Fruit fly (Drosophila melanogaster) whole organism, wandering third instar larva: ENCODE data around the gene CG9747.

Source experiments
- Abd-B ChIP-seq: fragments of >200 bp; optimal IDR thresholded peaks from 2 replicates; lab custom pipeline; 2017; ENCODE audit warnings: missing biosample characterization, missing genetic modification characterization
- CG32264 ChIP-seq: fragments of 200-800 bp; sonication (Bioruptor generic); optimal IDR thresholded peaks from 2 replicates; lab custom pipeline; 2016; ENCODE audit warnings: missing biosample characterization, missing genetic modification characterization
- CG9705 ChIP-seq: fragments of 200-800 bp; sonication (Bioruptor generic); optimal IDR thresholded peaks from 2 replicates; lab custom pipeline; 2018; ENCODE audit warnings: missing biosample characterization, mild to moderate bottlenecking, missing genetic modification characterization
- CrebA ChIP-seq: fragments of 200-800 bp; sonication (Bioruptor generic); optimal IDR thresholded peaks from 2 replicates; lab custom pipeline; 2016; ENCODE audit warnings: missing biosample characterization, mild to moderate bottlenecking, missing genetic modification characterization, borderline replicate concordance
- Dfd ChIP-seq: fragments of >200 bp; optimal IDR thresholded peaks from 2 replicates; lab custom pipeline; 2017; ENCODE audit warnings: missing biosample characterization, missing genetic modification characterization
- Dif ChIP-seq: fragments of 200-275, 200-300 bp; sonication (Bioruptor generic); optimal IDR thresholded peaks from 2 replicates; lab custom pipeline; 2018; ENCODE audit warnings: missing biosample characterization, missing genetic modification characterization; ENCODE audit not compliant: partially characterized antibody
- GATAd ChIP-seq: sonication (Bioruptor generic); optimal IDR thresholded peaks from 2 replicates; lab custom pipeline; 2016; ENCODE audit warnings: missing biosample characterization, missing genetic modification characterization
- HLH106 ChIP-seq: fragments of 200-800 bp; optimal IDR thresholded peaks from 3 replicates; lab custom pipeline; 2019; ENCODE audit warnings: missing biosample characterization, mild to moderate bottlenecking, missing genetic modification characterization, moderate library complexity
- Hnf4 ChIP-seq: fragments of 200-800 bp; sonication (Bioruptor generic); optimal IDR thresholded peaks from 2 replicates; lab custom pipeline; 2016; ENCODE audit warnings: missing biosample characterization, mild to moderate bottlenecking, missing genetic modification characterization
- Hr78 ChIP-seq: fragments of >200 bp; optimal IDR thresholded peaks from 2 replicates; lab custom pipeline; 2017; ENCODE audit warnings: missing biosample characterization, missing genetic modification characterization
- Hr83 ChIP-seq: fragments of 200-300 bp; sonication (Bioruptor generic); optimal IDR thresholded peaks from 2 replicates; lab custom pipeline; 2016; ENCODE audit warnings: missing biosample characterization, mild to moderate bottlenecking, missing genetic modification characterization, moderate library complexity; ENCODE audit not compliant: poor library complexity, severe bottlenecking
- Jra ChIP-seq: sonication (Bioruptor generic); optimal IDR thresholded peaks from 2 replicates; lab custom pipeline; 2016; ENCODE audit warnings: missing biosample characterization, missing genetic modification characterization
- Mio ChIP-seq: sonication (Bioruptor generic); optimal IDR thresholded peaks from 2 replicates; lab custom pipeline; 2016; ENCODE audit warnings: missing biosample characterization, missing genetic modification characterization
- Myc ChIP-seq: fragments of >200 bp; optimal IDR thresholded peaks from 2 replicates; lab custom pipeline; 2017
- N ChIP-seq: fragments of >200 bp; optimal IDR thresholded peaks from 2 replicates; lab custom pipeline; 2018; ENCODE audit warnings: missing biosample characterization, missing external identifiers, missing genetic modification characterization
- OdsH ChIP-seq: fragments of 200-800 bp; sonication (Bioruptor generic); optimal IDR thresholded peaks from 2 replicates; lab custom pipeline; 2016; ENCODE audit warnings: missing biosample characterization, mild to moderate bottlenecking, missing genetic modification characterization
- Rel ChIP-seq, 2 experiments: fragments of 200-800 bp; sonication (Bioruptor generic) in 1 of 2; optimal IDR thresholded peaks; 2 replicates in 1 of 2; 3 replicates in 1 of 2; lab custom pipeline; 2016 to 2019; ENCODE audit warnings: mild to moderate bottlenecking in 2 of 2, missing biosample characterization in 2 of 2, missing genetic modification characterization in 2 of 2, moderate library complexity in 1 of 2
- Sp1 ChIP-seq: fragments of 200-800 bp; sonication (Bioruptor generic); optimal IDR thresholded peaks from 3 replicates; lab custom pipeline; 2019; ENCODE audit warnings: missing biosample characterization, mild to moderate bottlenecking, missing genetic modification characterization, moderate library complexity
- Vsx2 ChIP-seq: fragments of 200-300, 225-300 bp; sonication (Bioruptor generic); optimal IDR thresholded peaks from 2 replicates; lab custom pipeline; 2018; ENCODE audit warnings: missing biosample characterization, missing genetic modification characterization; ENCODE audit not compliant: partially characterized antibody
- br ChIP-seq: fragments of 200-800 bp; sonication (Bioruptor generic); optimal IDR thresholded peaks from 2 replicates; lab custom pipeline; 2016; ENCODE audit warnings: missing biosample characterization, missing genetic modification characterization
- brk ChIP-seq: fragments of 200-800 bp; sonication (Bioruptor generic); optimal IDR thresholded peaks from 2 replicates; lab custom pipeline; 2016; ENCODE audit warnings: missing biosample characterization, mild to moderate bottlenecking, missing genetic modification characterization
- dl ChIP-seq, 2 experiments: fragments of 175-275, 200-275 bp in 1 of 2; fragments of 200-275 bp in 1 of 2; sonication (Bioruptor generic); optimal IDR thresholded peaks; lab custom pipeline; 2018; ENCODE audit warnings: mild to moderate bottlenecking in 2 of 2, missing biosample characterization in 2 of 2, missing genetic modification characterization in 2 of 2, moderate library complexity in 2 of 2; ENCODE audit not compliant: partially characterized antibody in 2 of 2, insufficient read depth in 1 of 2
- dmrt93B ChIP-seq: fragments of 200-800 bp; sonication (Bioruptor generic); optimal IDR thresholded peaks from 2 replicates; lab custom pipeline; 2018; ENCODE audit warnings: missing biosample characterization, mild to moderate bottlenecking, missing genetic modification characterization
- dsf ChIP-seq: sonication (Bioruptor generic); optimal IDR thresholded peaks from 2 replicates; lab custom pipeline; 2016; ENCODE audit warnings: missing biosample characterization, missing genetic modification characterization, borderline replicate concordance
- ey ChIP-seq: fragments of 200-800 bp; sonication (Bioruptor generic); optimal IDR thresholded peaks from 2 replicates; lab custom pipeline; 2016; ENCODE audit warnings: missing biosample characterization, missing genetic modification characterization
- foxo ChIP-seq, 2 experiments: fragments of 200-800 bp; sonication (Bioruptor generic); optimal IDR thresholded peaks; 2 replicates in 1 of 2; 3 replicates in 1 of 2; lab custom pipeline; 2016 to 2017; ENCODE audit warnings: missing biosample characterization in 2 of 2, missing genetic modification characterization in 2 of 2
- fru ChIP-seq: fragments of 200-800 bp; sonication (Bioruptor generic); optimal IDR thresholded peaks from 3 replicates; lab custom pipeline; 2016; ENCODE audit warnings: missing biosample characterization, mild to moderate bottlenecking, missing genetic modification characterization
- h ChIP-seq: fragments of 200-800 bp; sonication (Bioruptor generic); optimal IDR thresholded peaks from 3 replicates; lab custom pipeline; 2016; ENCODE audit warnings: missing biosample characterization, mild to moderate bottlenecking, missing genetic modification characterization
- jim ChIP-seq: fragments of 175-275, 200-325 bp; sonication (Bioruptor generic); optimal IDR thresholded peaks from 2 replicates; lab custom pipeline; 2016; ENCODE audit warnings: missing biosample characterization, mild to moderate bottlenecking, missing genetic modification characterization
- lola ChIP-seq: fragments of >200 bp; optimal IDR thresholded peaks from 2 replicates; lab custom pipeline; 2017; ENCODE audit warnings: missing biosample characterization, missing genetic modification characterization
- pan ChIP-seq: fragments of >200 bp; optimal IDR thresholded peaks from 2 replicates; lab custom pipeline; 2017
- psq ChIP-seq: fragments of 200-800 bp; sonication (Bioruptor generic); optimal IDR thresholded peaks from 3 replicates; lab custom pipeline; 2017; ENCODE audit warnings: missing biosample characterization, mild to moderate bottlenecking, missing genetic modification characterization, moderate library complexity
- rgr ChIP-seq: fragments of 200-800 bp; sonication (Bioruptor generic); optimal IDR thresholded peaks from 3 replicates; lab custom pipeline; 2016; ENCODE audit warnings: missing biosample characterization, mild to moderate bottlenecking, missing genetic modification characterization
- sage ChIP-seq: fragments of 200-800 bp; sonication (Bioruptor generic); optimal IDR thresholded peaks from 2 replicates; lab custom pipeline; 2016; ENCODE audit warnings: missing biosample characterization, mild to moderate bottlenecking, missing genetic modification characterization
- sv ChIP-seq: fragments of 200-800 bp; sonication (Bioruptor generic); optimal IDR thresholded peaks from 3 replicates; lab custom pipeline; 2016; ENCODE audit warnings: missing biosample characterization, missing genetic modification characterization
- tai ChIP-seq: sonication (Bioruptor generic); optimal IDR thresholded peaks from 2 replicates; lab custom pipeline; 2016; ENCODE audit warnings: missing biosample characterization, missing genetic modification characterization
- usp ChIP-seq: fragments of >200 bp; optimal IDR thresholded peaks from 2 replicates; lab custom pipeline; 2017; ENCODE audit warnings: missing biosample characterization, missing genetic modification characterization
- woc ChIP-seq: sonication (Bioruptor generic); optimal IDR thresholded peaks from 2 replicates; lab custom pipeline; 2016; ENCODE audit warnings: missing biosample characterization, mild to moderate bottlenecking, missing genetic modification characterization

The CG9747 gene

dm6 chr3R:30195606-30196049 is 4.6 kb upstream of the CG9747 start (continued):
- TF ChIP-seq dsf (GFP tag; lab: Kevin White, UChicago) (no peak), dl (GFP tag; optimal IDR thresholded peaks at IDR 0.05; lab: Kevin White, UChicago; ENCODE audit: insufficient read depth in 1 of 2, partially characterized antibody in 2 of 2) (no peak)

- TF ChIP-seq Hr78 (no peak), OdsH (GFP tag; lab: Kevin White, UChicago) (no peak), CrebA (no peak), CG32264 (GFP tag; lab: Kevin White, UChicago) (no peak), pan (lab: Kevin White, UChicago) (no peak), Abd-B (GFP tag; lab: Kevin White, UChicago) (no peak), Myc (lab: Kevin White, UChicago) (no peak), Hnf4 (GFP tag; lab: Kevin White, UChicago) (no peak), foxo (GFP tag; optimal IDR thresholded peaks at IDR 0.05; lab: Kevin White, UChicago) (no peak), lola (GFP tag; lab: Kevin White, UChicago) (no peak), Dfd (GFP tag; lab: Kevin White, UChicago) (no peak), fru (GFP tag; lab: Kevin White, UChicago) (no peak), GATAd (GFP tag; lab: Kevin White, UChicago) (no peak), psq (GFP tag; lab: Kevin White, UChicago) (no peak), usp (GFP tag; lab: Kevin White, UChicago) (no peak)
These were observed 2.8 kb upstream of the CG9747 start for dm6 chr3R:30193826-30194225.

dm6 chr3R:30191462-30191874 is 416 bp upstream of the CG9747 start:
- peak in 1 of 2 experiments; percentile 82 for TF ChIP-seq foxo (GFP tag; optimal IDR thresholded peaks at IDR 0.05; lab: Kevin White, UChicago)
- no peak for TF ChIP-seq Hr78
- TF ChIP-seq sv (GFP tag; lab: Kevin White, UChicago) = peak; percentile 10
- peak; percentile 21 for TF ChIP-seq dmrt93B (GFP tag; lab: Kevin White, UChicago)
- TF ChIP-seq CrebA = no peak
- no peak for TF ChIP-seq Dfd (GFP tag; lab: Kevin White, UChicago)
- no peak for TF ChIP-seq sage (GFP tag; lab: Kevin White, UChicago)
- no peak for TF ChIP-seq Hnf4 (GFP tag; lab: Kevin White, UChicago)
- TF ChIP-seq dl (GFP tag; optimal IDR thresholded peaks at IDR 0.05; lab: Kevin White, UChicago; ENCODE audit: insufficient read depth in 1 of 2, partially characterized antibody in 2 of 2) = no peak
- no peak for TF ChIP-seq Dif
- TF ChIP-seq usp (GFP tag; lab: Kevin White, UChicago) = no peak
- peak; percentile 50 for TF ChIP-seq HLH106
- peak; percentile 52 for TF ChIP-seq pan (lab: Kevin White, UChicago)
- TF ChIP-seq CG9705 = no peak
- TF ChIP-seq Rel (GFP tag; optimal IDR thresholded peaks at IDR 0.05; lab: Kevin White, UChicago) = no peak
- TF ChIP-seq Rel (tag; optimal IDR thresholded peaks at IDR 0.05; lab: Kevin White, UChicago) = no peak
- no peak for TF ChIP-seq tai (GFP tag; lab: Kevin White, UChicago)
- TF ChIP-seq brk (GFP tag; lab: Kevin White, UChicago) = no peak
- TF ChIP-seq Sp1 (GFP tag; lab: Kevin White, UChicago) = peak; percentile 64
- TF ChIP-seq rgr = peak; percentile 66
- no peak for TF ChIP-seq Hr83
- no peak for TF ChIP-seq CG32264 (GFP tag; lab: Kevin White, UChicago)
- no peak for TF ChIP-seq Myc (lab: Kevin White, UChicago)
- TF ChIP-seq Mio = no peak
- peak; percentile 74 for TF ChIP-seq OdsH (GFP tag; lab: Kevin White, UChicago)
- TF ChIP-seq woc = peak; percentile 92
- TF ChIP-seq GATAd (GFP tag; lab: Kevin White, UChicago) = no peak
- no peak for TF ChIP-seq N (GFP tag; lab: Kevin White, UChicago)
- TF ChIP-seq h (GFP tag; lab: Kevin White, UChicago) = peak; percentile 82
- no peak for TF ChIP-seq dsf (GFP tag; lab: Kevin White, UChicago)
- peak; percentile 57 for TF ChIP-seq psq (GFP tag; lab: Kevin White, UChicago)
- peak; percentile 47 for TF ChIP-seq br
- TF ChIP-seq fru (GFP tag; lab: Kevin White, UChicago) = peak; percentile 74
- no peak for TF ChIP-seq Abd-B (GFP tag; lab: Kevin White, UChicago)
- peak; percentile 72 for TF ChIP-seq ey (GFP tag; lab: Kevin White, UChicago)
- no peak for TF ChIP-seq lola (GFP tag; lab: Kevin White, UChicago)
- no peak for TF ChIP-seq jim (GFP tag; lab: Kevin White, UChicago)
- no peak for TF ChIP-seq Jra (GFP tag; lab: Kevin White, UChicago)
- TF ChIP-seq Vsx2 = no peak
